Fruit fly (Drosophila melanogaster) whole organism, prepupa: ENCODE data around the gene CG33269.
A peak's percentile ranks its signal among the peaks of the same experiment; 100 is the strongest.

Experiments used
- CG4318 ChIP-seq: fragments of 200-800 bp; sonication (Bioruptor generic); optimal IDR thresholded peaks from 3 replicates; lab custom pipeline; 2017; ENCODE audit warnings: missing biosample characterization, mild to moderate bottlenecking, missing genetic modification characterization
- CG8632 ChIP-seq: fragments of 200-800 bp; sonication (Bioruptor generic); optimal IDR thresholded peaks from 3 replicates; lab custom pipeline; 2016; ENCODE audit warnings: missing biosample characterization, missing genetic modification characterization
- Hr39 ChIP-seq: fragments of 200-800 bp; sonication (Bioruptor generic); optimal IDR thresholded peaks from 2 replicates; lab custom pipeline; 2016; ENCODE audit warnings: missing biosample characterization, missing genetic modification characterization
- Sox14 ChIP-seq: fragments of 200-800 bp; sonication (Bioruptor generic); optimal IDR thresholded peaks from 3 replicates; lab custom pipeline; 2016; ENCODE audit warnings: missing biosample characterization, missing genetic modification characterization
- ss ChIP-seq, 2 experiments: fragments of 200-800 bp; sonication (Bioruptor generic); optimal IDR thresholded peaks; 2 replicates in 1 of 2; 3 replicates in 1 of 2; lab custom pipeline; 2017 to 2018; ENCODE audit warnings: mild to moderate bottlenecking in 2 of 2, missing biosample characterization in 2 of 2, missing genetic modification characterization in 2 of 2, moderate library complexity in 1 of 2
- svp ChIP-seq: fragments of 200-800 bp; sonication (Bioruptor generic); peaks from one replicate; lab custom pipeline; 2016; ENCODE audit warnings: missing biosample characterization, missing genetic modification characterization

- TF ChIP-seq Sox14 (GFP tag; lab: Kevin White, UChicago) (peak; percentile 88), CG8632 (GFP tag; lab: Kevin White, UChicago) (peak; percentile 70), svp (GFP tag; lab: Kevin White, UChicago) (peak; percentile 92), CG4318 (GFP tag; lab: Kevin White, UChicago) (peak; percentile 61), ss (GFP tag; optimal IDR thresholded peaks at IDR 0.05; lab: Kevin White, UChicago) (peak; percentile 81 to 89), Hr39 (GFP tag; lab: Kevin White, UChicago) (peak; percentile 62)
These were observed 6.0 kb upstream of the CG33269 start, which contains the start of gene rt for dm6 chr3L:11587720-11588580.
